Fruit fly (Drosophila melanogaster) whole organism, embryonic: ENCODE measurements around the gene Rab40.

Experiments
- CG10366 ChIP-seq: fragments of 200-800 bp; sonication (Bioruptor generic); IDR thresholded peaks from 2 replicates; pipeline ENCODE4 v1.3.6; 2022; ENCODE audit warnings: missing biosample characterization, missing genetic modification characterization
- CG10431 ChIP-seq: fragments of 200-800 bp; sonication (Bioruptor generic); optimal IDR thresholded peaks from 3 replicates; lab custom pipeline; 2018; ENCODE audit warnings: missing biosample characterization, mild to moderate bottlenecking, missing genetic modification characterization
- CG10462 ChIP-seq: fragments of 200-800 bp; sonication (Bioruptor generic); optimal IDR thresholded peaks from 2 replicates; lab custom pipeline; 2016; ENCODE audit warnings: missing biosample characterization, missing genetic modification characterization
- CG1233 ChIP-seq: fragments of 200-800 bp; sonication (Bioruptor generic); optimal IDR thresholded peaks from 4 replicates; lab custom pipeline; 2018; ENCODE audit warnings: missing biosample characterization, mild to moderate bottlenecking, missing genetic modification characterization
- CG12744 ChIP-seq: fragments of 200-800 bp; sonication (Bioruptor generic); optimal IDR thresholded peaks from 2 replicates; lab custom pipeline; 2016; ENCODE audit warnings: missing biosample characterization, missing genetic modification characterization
- CG12769 ChIP-seq: fragments of 200-800 bp; sonication (Bioruptor generic); optimal IDR thresholded peaks from 2 replicates; lab custom pipeline; 2019; ENCODE audit warnings: missing biosample characterization, mild to moderate bottlenecking, missing genetic modification characterization, moderate library complexity
- CG13775 ChIP-seq: fragments of 200-800 bp; sonication (Bioruptor generic); optimal IDR thresholded peaks from 3 replicates; lab custom pipeline; 2017; ENCODE audit warnings: missing biosample characterization, mild to moderate bottlenecking, missing genetic modification characterization
- CG14965 ChIP-seq: fragments of 200-800 bp; sonication (Bioruptor generic); optimal IDR thresholded peaks from 2 replicates; lab custom pipeline; 2016; ENCODE audit warnings: missing biosample characterization, missing genetic modification characterization, borderline replicate concordance
- CG15011 ChIP-seq: fragments of 200-800 bp; sonication (Bioruptor generic); optimal IDR thresholded peaks from 3 replicates; lab custom pipeline; 2018; ENCODE audit warnings: missing biosample characterization, mild to moderate bottlenecking, missing genetic modification characterization
- CG1529 ChIP-seq: fragments of 200-800 bp; sonication (Bioruptor generic); optimal IDR thresholded peaks from 3 replicates; lab custom pipeline; 2018; ENCODE audit warnings: missing biosample characterization, missing genetic modification characterization
- CG15696 ChIP-seq: fragments of 200-800 bp; sonication (Bioruptor generic); optimal IDR thresholded peaks from 2 replicates; lab custom pipeline; 2019; ENCODE audit warnings: missing biosample characterization, mild to moderate bottlenecking, missing genetic modification characterization, moderate library complexity
- CG17385 ChIP-seq: fragments of 200-800 bp; sonication (Bioruptor generic); optimal IDR thresholded peaks from 3 replicates; lab custom pipeline; 2018; ENCODE audit warnings: missing biosample characterization, mild to moderate bottlenecking, missing genetic modification characterization
- CG1792 ChIP-seq: fragments of 200-800 bp; sonication (Bioruptor generic); optimal IDR thresholded peaks from 2 replicates; lab custom pipeline; 2016; ENCODE audit warnings: missing biosample characterization, missing genetic modification characterization
- CG2129 ChIP-seq: fragments of 200-800 bp; sonication (Bioruptor generic); IDR thresholded peaks from 2 replicates; pipeline ENCODE4 v1.3.6; 2022; ENCODE audit warnings: missing biosample characterization, missing genetic modification characterization; ENCODE audit not compliant: partially characterized antibody
- CG2889 ChIP-seq: fragments of 200-800 bp; sonication (Bioruptor generic); IDR thresholded peaks from 3 replicates; pipeline ENCODE4 v1.3.6; 2022; ENCODE audit warnings: missing biosample characterization, missing genetic modification characterization
- CG31365 ChIP-seq: fragments of 200-800 bp; sonication (Bioruptor generic); optimal IDR thresholded peaks from 2 replicates; lab custom pipeline; 2018; ENCODE audit warnings: missing biosample characterization, mild to moderate bottlenecking, missing genetic modification characterization
- CG3407 ChIP-seq: fragments of 200-800 bp; sonication (Bioruptor generic); optimal IDR thresholded peaks from 2 replicates; lab custom pipeline; 2018; ENCODE audit warnings: missing biosample characterization, mild to moderate bottlenecking, missing genetic modification characterization
- CG34376 ChIP-seq: fragments of 200-800 bp; sonication (Bioruptor generic); optimal IDR thresholded peaks from 2 replicates; lab custom pipeline; 2018; ENCODE audit warnings: missing biosample characterization, mild to moderate bottlenecking, missing genetic modification characterization
- CG4404 ChIP-seq: fragments of 200-800 bp; sonication (Bioruptor generic); IDR thresholded peaks from 2 replicates; pipeline ENCODE4 v1.3.6; 2022; ENCODE audit warnings: missing biosample characterization, missing genetic modification characterization
- CG4820 ChIP-seq: fragments of 200-800 bp; sonication (Bioruptor generic); optimal IDR thresholded peaks from 3 replicates; lab custom pipeline; 2016; ENCODE audit warnings: missing biosample characterization, missing genetic modification characterization
- CG6254 ChIP-seq: fragments of 200-800 bp; sonication (Bioruptor generic); optimal IDR thresholded peaks from 3 replicates; lab custom pipeline; 2017; ENCODE audit warnings: mild to moderate bottlenecking, missing biosample characterization, missing genetic modification reagents, missing genetic modification characterization
- CG8359 ChIP-seq: fragments of 200-800 bp; sonication (Bioruptor generic); optimal IDR thresholded peaks from 2 replicates; lab custom pipeline; 2017; ENCODE audit warnings: missing biosample characterization, mild to moderate bottlenecking, missing genetic modification characterization, borderline replicate concordance
- CG9876 ChIP-seq: fragments of 200-800 bp; sonication (Bioruptor generic); optimal IDR thresholded peaks from 2 replicates; lab custom pipeline; 2016; ENCODE audit warnings: missing biosample characterization, missing genetic modification characterization
- Camta ChIP-seq: fragments of 200-800 bp; sonication (Bioruptor generic); optimal IDR thresholded peaks from 2 replicates; lab custom pipeline; 2016; ENCODE audit warnings: missing biosample characterization, missing genetic modification characterization
- Dip3 ChIP-seq: fragments of 200-800 bp; sonication (Bioruptor generic); optimal IDR thresholded peaks from 3 replicates; lab custom pipeline; 2016; ENCODE audit warnings: missing biosample characterization, missing genetic modification characterization
- E2f1 ChIP-seq: fragments of 200-800 bp; sonication (Bioruptor generic); IDR thresholded peaks from 2 replicates; pipeline ENCODE4 v1.3.6; 2022; ENCODE audit warnings: missing biosample characterization, missing genetic modification characterization
- Eip74EF ChIP-seq, 2 experiments: fragments of 200-800 bp in 1 of 2; fragments of >200 bp in 1 of 2; sonication (Bioruptor generic) in 1 of 2; optimal IDR thresholded peaks; 2 replicates each; lab custom pipeline; 2017 to 2019; ENCODE audit warnings: missing biosample characterization in 2 of 2, missing genetic modification characterization in 2 of 2, mild to moderate bottlenecking in 1 of 2, moderate library complexity in 1 of 2
- Ets65A ChIP-seq: fragments of 200-800 bp; sonication (Bioruptor generic); peaks from one replicate; lab custom pipeline; 2016; ENCODE audit warnings: missing biosample characterization, missing genetic modification characterization
- Hmx ChIP-seq: fragments of 200-800 bp; sonication (Bioruptor generic); optimal IDR thresholded peaks from 2 replicates; lab custom pipeline; 2016; ENCODE audit warnings: missing biosample characterization, missing genetic modification characterization
- MTF-1 ChIP-seq: fragments of 200-800 bp; sonication (Bioruptor generic); optimal IDR thresholded peaks from 2 replicates; lab custom pipeline; 2018; ENCODE audit warnings: missing biosample characterization, mild to moderate bottlenecking, missing genetic modification characterization, borderline replicate concordance
- Nf-YB ChIP-seq: fragments of 200-800 bp; sonication (Bioruptor generic); optimal IDR thresholded peaks from 3 replicates; lab custom pipeline; 2019; ENCODE audit warnings: missing biosample characterization, mild to moderate bottlenecking, missing genetic modification characterization, moderate library complexity
- Opbp ChIP-seq: fragments of 200-800 bp; sonication (Bioruptor generic); IDR thresholded peaks from 3 replicates; pipeline ENCODE4 v1.3.6; 2022; ENCODE audit warnings: missing biosample characterization, missing genetic modification characterization; ENCODE audit not compliant: partially characterized antibody
- Spps ChIP-seq: fragments of 200-800 bp; sonication (Bioruptor generic); optimal IDR thresholded peaks from 2 replicates; lab custom pipeline; 2018; ENCODE audit warnings: missing biosample characterization, mild to moderate bottlenecking, missing genetic modification characterization
- TFAM ChIP-seq: fragments of 200-800 bp; sonication (Bioruptor generic); optimal IDR thresholded peaks from 2 replicates; lab custom pipeline; 2017; ENCODE audit warnings: missing biosample characterization, missing genetic modification characterization, inconsistent platforms
- Tbp ChIP-seq: fragments of >200 bp; optimal IDR thresholded peaks from 2 replicates; lab custom pipeline; 2018; ENCODE audit warnings: missing biosample characterization, missing genetic modification characterization
- btn ChIP-seq: fragments of 200-800 bp; sonication (Bioruptor generic); optimal IDR thresholded peaks from 2 replicates; lab custom pipeline; 2016; ENCODE audit warnings: missing biosample characterization, missing genetic modification characterization
- ci ChIP-seq: fragments of 200-800 bp; sonication (Bioruptor generic); IDR thresholded peaks from 3 replicates; pipeline ENCODE4 v1.3.6; 2022; ENCODE audit warnings: missing biosample characterization, missing genetic modification characterization
- emc ChIP-seq: fragments of 200-800 bp; sonication (Bioruptor generic); optimal IDR thresholded peaks from 2 replicates; lab custom pipeline; 2016; ENCODE audit warnings: missing biosample characterization, missing genetic modification characterization
- hbn ChIP-seq: fragments of 200-800 bp; sonication (Bioruptor generic); IDR thresholded peaks from 2 replicates; pipeline ENCODE4 v1.3.6; 2022; ENCODE audit warnings: missing biosample characterization, missing genetic modification characterization; ENCODE audit not compliant: partially characterized antibody
- mld ChIP-seq: fragments of 200-800 bp; sonication (Bioruptor generic); IDR thresholded peaks from 3 replicates; pipeline ENCODE4 v1.3.6; 2022; ENCODE audit warnings: missing biosample characterization, missing genetic modification characterization; ENCODE audit not compliant: partially characterized antibody
- nerfin-2 ChIP-seq: fragments of 200-800 bp; sonication (Bioruptor generic); IDR thresholded peaks from 2 replicates; pipeline ENCODE4 v1.3.6; 2022; ENCODE audit warnings: missing biosample characterization, missing genetic modification characterization; ENCODE audit not compliant: partially characterized antibody
- pita ChIP-seq: fragments of 200-800 bp; sonication (Bioruptor generic); optimal IDR thresholded peaks from 2 replicates; lab custom pipeline; 2017; ENCODE audit warnings: missing biosample characterization, mild to moderate bottlenecking, missing genetic modification characterization
- pros ChIP-seq: fragments of 200-800 bp; sonication (Bioruptor generic); optimal IDR thresholded peaks from 3 replicates; lab custom pipeline; 2019; ENCODE audit warnings: missing biosample characterization, mild to moderate bottlenecking, missing genetic modification characterization, moderate library complexity
- shn ChIP-seq: fragments of 200-800 bp; sonication (Bioruptor generic); optimal IDR thresholded peaks from 3 replicates; lab custom pipeline; 2016; ENCODE audit warnings: missing biosample characterization, missing genetic modification characterization
- stwl ChIP-seq: fragments of 200-800 bp; sonication (Bioruptor generic); optimal IDR thresholded peaks from 3 replicates; lab custom pipeline; 2018; ENCODE audit warnings: missing biosample characterization, mild to moderate bottlenecking, missing genetic modification characterization, moderate library complexity
- tgo ChIP-seq: fragments of 200-800 bp; sonication (Bioruptor generic); IDR thresholded peaks from 3 replicates; pipeline ENCODE4 v1.3.6; 2022; ENCODE audit warnings: missing biosample characterization, missing genetic modification characterization
- toy ChIP-seq: fragments of 200-800 bp; sonication (Bioruptor generic); IDR thresholded peaks from 2 replicates; pipeline ENCODE4 v1.3.6; 2022; ENCODE audit warnings: missing biosample characterization, missing genetic modification characterization
- usp ChIP-seq: fragments of >200 bp; optimal IDR thresholded peaks from 2 replicates; lab custom pipeline; 2017; ENCODE audit warnings: missing biosample characterization, missing genetic modification characterization
- vvl ChIP-seq: fragments of 200-800 bp; sonication (Bioruptor generic); IDR thresholded peaks from 2 replicates; pipeline ENCODE4 v1.3.6; 2022; ENCODE audit warnings: missing biosample characterization, missing genetic modification characterization

Rab40 gene

DNA sequence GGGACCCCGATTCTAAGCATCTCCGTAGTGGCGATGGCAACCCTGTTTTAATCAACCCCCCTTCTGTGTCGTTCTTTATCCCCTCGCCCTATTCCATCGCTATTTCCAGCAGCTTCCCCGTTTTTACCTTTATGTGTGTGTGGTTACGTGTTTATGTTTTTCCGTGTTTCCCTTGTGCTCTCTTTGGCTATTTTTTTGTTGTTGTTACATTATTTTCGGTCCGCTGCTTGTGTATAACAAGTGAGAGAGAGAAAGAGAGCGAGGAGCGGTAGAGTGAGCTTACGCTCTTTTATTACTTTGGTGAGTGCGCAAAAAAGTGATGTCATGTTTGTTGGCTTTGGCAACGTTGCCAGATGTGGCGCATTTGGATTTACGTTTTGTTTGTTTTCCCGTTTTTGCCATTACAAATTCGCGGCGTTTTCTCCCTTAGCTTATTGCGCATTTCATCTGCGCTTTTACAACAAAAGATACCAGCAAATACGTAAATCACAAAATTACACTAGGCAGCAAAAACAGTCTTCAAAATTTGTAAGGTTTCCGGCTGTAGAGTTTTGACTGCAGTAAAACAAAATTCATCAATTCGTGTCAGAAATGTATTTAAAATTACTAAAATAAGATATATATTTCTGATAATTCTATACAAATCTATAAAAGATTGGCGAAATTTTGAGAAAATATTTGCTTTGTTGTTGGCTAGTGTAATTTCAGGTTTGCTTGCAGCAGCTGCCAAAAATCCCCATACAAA, 7.4 kb upstream of the Rab40 start (continued):
- no peak for TF ChIP-seq CG10431 (GFP tag; lab: Kevin White, UChicago)
- TF ChIP-seq pros (GFP tag; lab: Kevin White, UChicago): no peak
- no peak for TF ChIP-seq CG31365 (tag; lab: Kevin White, UChicago)
- TF ChIP-seq CG10366 (GFP tag; lab: Robert Waterston, UW): peak; percentile 67
- no peak for TF ChIP-seq Spps (tag; lab: Kevin White, UChicago)
- no peak for TF ChIP-seq stwl (tag; lab: Kevin White, UChicago)
- peak; percentile 76 for TF ChIP-seq tgo
- peak; percentile 79 for TF ChIP-seq vvl (GFP tag; lab: Robert Waterston, UW)
- TF ChIP-seq Opbp (GFP tag; lab: Robert Waterston, UW): no peak
- TF ChIP-seq CG1233 (GFP tag; lab: Kevin White, UChicago): peak; percentile 56
- peak; percentile 33; the same call in 1 of the 2 replicates for TF ChIP-seq CG4404 (GFP tag; lab: Robert Waterston, UW)
- peak; percentile 17 for TF ChIP-seq CG34376 (GFP tag; lab: Kevin White, UChicago)
- no peak for TF ChIP-seq mld (GFP tag; lab: Robert Waterston, UW)
- TF ChIP-seq CG12769 (tag; lab: Kevin White, UChicago): peak; percentile 69
- TF ChIP-seq CG12744 (GFP tag; lab: Kevin White, UChicago): no peak
- no peak for TF ChIP-seq emc (GFP tag; lab: Kevin White, UChicago)
- TF ChIP-seq Tbp (GFP tag; lab: Kevin White, UChicago): no peak
- no peak for TF ChIP-seq TFAM
- TF ChIP-seq Dip3 (GFP tag; lab: Kevin White, UChicago): no peak
- TF ChIP-seq CG13775 (GFP tag; lab: Kevin White, UChicago): peak; percentile 56
- no peak for TF ChIP-seq CG9876 (GFP tag; lab: Kevin White, UChicago)
- TF ChIP-seq nerfin-2: no peak
- peak; percentile 68 for TF ChIP-seq ci (GFP tag; lab: Robert Waterston, UW)
- TF ChIP-seq Ets65A: peak; percentile 76
- no peak for TF ChIP-seq CG3407 (GFP tag; lab: Kevin White, UChicago)
- peak; percentile 35 for TF ChIP-seq Nf-YB (GFP tag; lab: Kevin White, UChicago)
- TF ChIP-seq E2f1 (GFP tag; lab: Robert Waterston, UW): peak; percentile 64
- peak; percentile 66 for TF ChIP-seq CG17385 (GFP tag; lab: Kevin White, UChicago)
- TF ChIP-seq pita: no peak
- TF ChIP-seq CG15696 (tag; lab: Kevin White, UChicago): no peak
- no peak for TF ChIP-seq btn
- TF ChIP-seq CG2889 (GFP tag; lab: Robert Waterston, UW): peak; percentile 70; the same call in 2 of the 3 replicates
- TF ChIP-seq hbn (GFP tag; lab: Robert Waterston, UW): no peak
- no peak for TF ChIP-seq usp (GFP tag; lab: Kevin White, UChicago)
- no peak for TF ChIP-seq shn (GFP tag; lab: Kevin White, UChicago)
- TF ChIP-seq CG8359: peak; percentile 29
- TF ChIP-seq CG14965 (GFP tag; lab: Kevin White, UChicago): no peak
- TF ChIP-seq CG10462: no peak
- TF ChIP-seq Camta: no peak
- TF ChIP-seq Eip74EF (GFP tag; optimal IDR thresholded peaks at IDR 0.05; lab: Kevin White, UChicago): peak in 1 of 2 experiments; percentile 10
- peak; percentile 15 for TF ChIP-seq MTF-1 (GFP tag; lab: Kevin White, UChicago)
- TF ChIP-seq CG1529 (GFP tag; lab: Kevin White, UChicago): no peak
- no peak for TF ChIP-seq CG1792
- TF ChIP-seq Hmx (GFP tag; lab: Kevin White, UChicago): no peak
- no peak for TF ChIP-seq CG6254 (GFP tag; lab: Kevin White, UChicago)
- TF ChIP-seq CG15011: no peak
- peak; percentile 18 for TF ChIP-seq CG4820 (GFP tag; lab: Kevin White, UChicago)
- no peak for TF ChIP-seq toy (GFP tag; lab: Robert Waterston, UW)
- TF ChIP-seq CG2129 (GFP tag; lab: Robert Waterston, UW): no peak
